Worm (Caenorhabditis elegans) whole organism, L1 larva: ENCODE measurements around the gene sago-1.

Experiments
- blmp-1 ChIP-seq: fragments of 150-350 bp; optimal IDR thresholded peaks from 2 replicates; lab custom pipeline; 2014; ENCODE audit warnings: missing biosample characterization, missing genetic modification characterization
- ceh-63 ChIP-seq: fragments of 200-800 bp; sonication (Bioruptor generic); optimal IDR thresholded peaks from 2 replicates; lab custom pipeline; 2018; ENCODE audit warnings: mild to moderate bottlenecking, missing genetic modification characterization, missing compliant biosample characterization
- ceh-8 ChIP-seq: fragments of 200-800 bp; sonication (Bioruptor generic); optimal IDR thresholded peaks from 2 replicates; lab custom pipeline; 2018; ENCODE audit warnings: mild to moderate bottlenecking, missing genetic modification characterization, moderate library complexity, missing compliant biosample characterization
- dpl-1 ChIP-seq, 3 experiments: fragments of 150-350 bp in 2 of 3; sonication (generic microtip) in 1 of 3; optimal IDR thresholded peaks; 2 replicates each; lab custom pipeline; 2014 to 2017; ENCODE audit warnings: missing biosample characterization in 3 of 3, missing genetic modification characterization in 3 of 3, missing genetic modification reagents in 3 of 3
- lin-35 ChIP-seq, 2 experiments: fragments of 150-350 bp; optimal IDR thresholded peaks; 2 replicates each; lab custom pipeline; 2014; ENCODE audit warnings: missing biosample characterization in 2 of 2, missing genetic modification characterization in 2 of 2, missing genetic modification reagents in 2 of 2
- mdl-1 ChIP-seq, 2 experiments: fragments of 150-350 bp; optimal IDR thresholded peaks; 2 replicates each; lab custom pipeline; 2014 to 2017; ENCODE audit warnings: missing biosample characterization in 2 of 2, missing genetic modification characterization in 2 of 2, inconsistent platforms in 1 of 2
- nhr-77 ChIP-seq: fragments of 150-350 bp; optimal IDR thresholded peaks from 2 replicates; lab custom pipeline; 2014; ENCODE audit warnings: missing biosample characterization, missing genetic modification characterization
- pag-3 ChIP-seq: sonication (generic microtip); optimal IDR thresholded peaks from 2 replicates; lab custom pipeline; 2017; ENCODE audit warnings: missing genetic modification characterization, mild to moderate bottlenecking, missing compliant biosample characterization, antibody characterized with exemption, borderline replicate concordance; ENCODE audit not compliant: insufficient read depth
- tbx-2 ChIP-seq: sonication (generic microtip); optimal IDR thresholded peaks from 2 replicates; lab custom pipeline; 2016; ENCODE audit warnings: missing genetic modification characterization, missing compliant biosample characterization
- unc-130 ChIP-seq: fragments of 150-350 bp; optimal IDR thresholded peaks from 2 replicates; lab custom pipeline; 2017; ENCODE audit warnings: missing biosample characterization, missing genetic modification characterization, inconsistent platforms
- unc-62 ChIP-seq: fragments of 150-350 bp; optimal IDR thresholded peaks from 2 replicates; lab custom pipeline; 2014; ENCODE audit warnings: missing biosample characterization, missing genetic modification reagents, missing genetic modification characterization
- zag-1 ChIP-seq: fragments of 150-350 bp; optimal IDR thresholded peaks from 2 replicates; lab custom pipeline; 2014; ENCODE audit warnings: missing biosample characterization, missing genetic modification characterization

DNA sequence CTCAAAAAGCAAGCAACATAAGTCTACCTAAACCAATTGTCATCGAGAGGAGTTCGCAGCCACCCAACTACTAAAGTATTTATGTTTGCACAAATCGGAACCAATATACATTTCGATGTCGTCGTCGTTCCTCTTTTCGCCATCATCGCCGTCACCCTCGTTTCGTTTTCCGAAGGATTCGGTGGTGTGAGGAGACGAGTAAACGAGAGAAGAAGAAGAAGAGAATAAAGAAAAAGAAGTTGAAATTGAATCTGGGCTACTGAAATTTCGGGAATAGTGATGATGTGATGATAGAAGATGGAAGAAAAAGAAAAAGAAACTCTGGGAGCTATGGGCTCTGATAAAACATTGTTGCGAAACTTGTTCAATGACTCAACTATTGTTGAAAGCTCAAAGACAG, 35.0 kb upstream of the sago-1 start:
- TF ChIP-seq ceh-63 (GFP tag; lab: Kevin White, UChicago) (no peak), dpl-1 (GFP tag; optimal IDR thresholded peaks at IDR 0.05; lab: Kevin White, UChicago) (no peak), pag-3 (tag; lab: Kevin White, UChicago) (no peak), tbx-2 (tag; lab: Kevin White, UChicago) (no peak), unc-130 (tag; lab: Kevin White, UChicago) (no peak), mdl-1 (tag; optimal IDR thresholded peaks at IDR 0.05; lab: Kevin White, UChicago) (no peak), blmp-1 (tag; lab: Kevin White, UChicago) (no peak), zag-1 (tag; lab: Kevin White, UChicago) (no peak), unc-62 (GFP tag; lab: Kevin White, UChicago) (no peak), ceh-8 (GFP tag; lab: Kevin White, UChicago) (no peak), lin-35 (GFP tag; optimal IDR thresholded peaks at IDR 0.05; lab: Kevin White, UChicago) (no peak), nhr-77 (no peak)
